Worm (Caenorhabditis elegans): ENCODE data around the gene Y38E10A.8.

DNA sequence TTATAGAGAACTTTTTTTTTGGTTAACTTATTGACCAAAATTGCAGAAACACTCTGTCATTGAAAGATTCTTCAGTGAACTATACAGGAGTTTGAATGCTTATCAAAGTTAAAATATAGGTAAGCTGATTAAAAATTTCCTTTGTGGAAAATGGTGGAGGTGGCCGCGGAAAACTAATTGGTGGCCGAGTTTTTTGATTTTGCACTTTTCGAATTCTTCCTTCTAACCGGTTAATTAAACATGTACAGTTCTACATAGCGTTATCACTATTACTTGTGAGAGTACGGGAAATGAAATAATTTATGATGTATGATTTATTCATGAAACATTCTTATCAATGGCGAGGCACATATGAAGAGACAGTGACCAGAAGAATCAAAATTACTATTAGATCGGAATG lies 29.2 kb upstream of the Y38E10A.8 start, which contains the start of gene clec-8:
- TF ChIP-seq ama-1 (optimal IDR thresholded peaks at IDR 0.05) (no peak), fkh-10 (GFP tag; optimal IDR thresholded peaks at IDR 0.05) (no peak), nhr-11 (tag; optimal IDR thresholded peaks at IDR 0.05) (no peak), unc-62 (GFP tag; optimal IDR thresholded peaks at IDR 0.05) (no peak), ceh-28 (tag; optimal IDR thresholded peaks at IDR 0.05) (peak; percentile 27), nhr-25 (tag; optimal IDR thresholded peaks at IDR 0.05) (no peak), snpc-4 (tag; optimal IDR thresholded peaks at IDR 0.05) (no peak), ztf-11 (tag; optimal IDR thresholded peaks at IDR 0.05) (no peak), lin-15B (tag; optimal IDR thresholded peaks at IDR 0.05) (no peak), nhr-237 (tag; optimal IDR thresholded peaks at IDR 0.05) (no peak)
